Fruit fly (Drosophila melanogaster): ENCODE measurements around the gene Rpn3.

Rpn3 gene

dm6 chr2L:19053860-19054515 is 2.4 kb downstream of the Rpn3 start, which contains the start of gene CG10492:
CG10492 (plus strand) TSS chr2L:19054078.
- TF ChIP-seq nmo (GFP tag; optimal IDR thresholded peaks at IDR 0.05) (peak; percentile 45), Opbp (GFP tag; IDR thresholded peaks at IDR 0.05; ENCODE audit: partially characterized antibody) (peak; percentile 51; the same call in 1 of the 3 replicates), YL-1 (GFP tag; optimal IDR thresholded peaks at IDR 0.05) (peak; percentile 79), sr (GFP tag; IDR thresholded peaks at IDR 0.05) (peak; percentile 29; the same call in 1 of the 3 replicates), zfh1 (GFP tag; IDR thresholded peaks at IDR 0.05) (no peak), CG13287 (GFP tag; IDR thresholded peaks at IDR 0.05; ENCODE audit: partially characterized antibody) (peak; percentile 54), Doc3 (GFP tag; IDR thresholded peaks at IDR 0.05; ENCODE audit: partially characterized antibody) (no peak), CG14710 (tag; optimal IDR thresholded peaks at IDR 0.05) (peak; percentile 87), CG4617 (GFP tag; optimal IDR thresholded peaks at IDR 0.05; ENCODE audit: borderline replicate concordance) (peak; percentile 92), CG17186 (GFP tag; optimal IDR thresholded peaks at IDR 0.05) (peak; percentile 31), Dip3 (GFP tag; optimal IDR thresholded peaks at IDR 0.05) (peak; percentile 12), trem (tag; optimal IDR thresholded peaks at IDR 0.05) (peak; percentile 90), knrl (GFP tag; IDR thresholded peaks at IDR 0.05; ENCODE audit: partially characterized antibody) (0 out of 3 replicates have a peak, but pooled peaks have one; percentile 33), Dp (GFP tag; optimal IDR thresholded peaks at IDR 0.05) (peak; percentile 93), al (GFP tag; IDR thresholded peaks at IDR 0.05) (no peak), pros (GFP tag; optimal IDR thresholded peaks at IDR 0.05) (no peak), HLH4C (GFP tag; IDR thresholded peaks at IDR 0.05; ENCODE audit: partially characterized antibody) (peak; percentile 27; the same call in 1 of the 3 replicates), phol (tag; optimal IDR thresholded peaks at IDR 0.05) (peak; percentile 62), z (GFP tag; IDR thresholded peaks at IDR 0.05) (0 out of 3 replicates have a peak, but pooled peaks have one; percentile 14), Adf1 (GFP tag; IDR thresholded peaks at IDR 0.05) (peak; percentile 84), CG12391 (tag; optimal IDR thresholded peaks at IDR 0.05) (peak; percentile 7), CG12155 (GFP tag; optimal IDR thresholded peaks at IDR 0.05) (peak; percentile 100), CG3838 (GFP tag; optimal IDR thresholded peaks at IDR 0.05) (no peak), insv (GFP tag; optimal IDR thresholded peaks at IDR 0.05) (peak in 1 of 2 experiments; percentile 32), crol (GFP tag; IDR thresholded peaks at IDR 0.05) (peak; percentile 100), Max (GFP tag; optimal IDR thresholded peaks at IDR 0.05) (peak; percentile 32), CrebB (tag; optimal IDR thresholded peaks at IDR 0.05) (peak; percentile 36), CG2199 (GFP tag; IDR thresholded peaks at IDR 0.05) (0 out of 3 replicates have a peak, but pooled peaks have one; percentile 15), Lhr (GFP tag; optimal IDR thresholded peaks at IDR 0.05) (peak; percentile 84), CG30020 (tag; optimal IDR thresholded peaks at IDR 0.05) (peak; percentile 49), zfh2 (GFP tag; optimal IDR thresholded peaks at IDR 0.05) (no peak), Rfx (GFP tag; IDR thresholded peaks at IDR 0.05) (peak; percentile 27; the same call in 1 of the 2 replicates), Ets65A (GFP tag) (peak; percentile 80), CG14441 (GFP tag; IDR thresholded peaks at IDR 0.05) (no peak), CG42726 (GFP tag; IDR thresholded peaks at IDR 0.05; ENCODE audit: partially characterized antibody) (0 out of 2 replicates have a peak, but pooled peaks have one; percentile 21), MESR4 (GFP tag; optimal IDR thresholded peaks at IDR 0.05) (peak; percentile 92), HmgD (GFP tag; optimal IDR thresholded peaks at IDR 0.05) (no peak), Fer3 (tag; optimal IDR thresholded peaks at IDR 0.05) (no peak), CG11504 (tag; optimal IDR thresholded peaks at IDR 0.05) (peak; percentile 26), CG6175 (GFP tag; IDR thresholded peaks at IDR 0.05) (peak; percentile 40; the same call in 1 of the 3 replicates), HLH54F (GFP tag; optimal IDR thresholded peaks at IDR 0.05) (no peak), HmgZ (tag; optimal IDR thresholded peaks at IDR 0.05) (peak; percentile 15), grn (GFP tag; optimal IDR thresholded peaks at IDR 0.05) (no peak), CTCF (GFP tag; optimal IDR thresholded peaks at IDR 0.05) (peak; percentile 37), zen (tag; optimal IDR thresholded peaks at IDR 0.05) (peak; percentile 14), CG6254 (GFP tag; optimal IDR thresholded peaks at IDR 0.05) (no peak), nom (GFP tag; optimal IDR thresholded peaks at IDR 0.05) (peak; percentile 28), BEAF-32 (GFP tag; optimal IDR thresholded peaks at IDR 0.05) (peak; percentile 60), CG34422 (GFP tag; IDR thresholded peaks at IDR 0.05) (peak; percentile 83)
